Fruit fly (Drosophila melanogaster): Measurements from ENCODE around the gene Art6.

The Art6 gene

dm6 chr3R:13914760-13915417 is 30.7 kb downstream of the Art6 start (continued):
- TF ChIP-seq CG2889 (GFP tag; IDR thresholded peaks at IDR 0.05) (no peak), chif (GFP tag; optimal IDR thresholded peaks at IDR 0.05) (peak; percentile 74 to 79), trh (GFP tag; optimal IDR thresholded peaks at IDR 0.05) (peak; percentile 33), nau (GFP tag; optimal IDR thresholded peaks at IDR 0.05) (peak; percentile 70), bbx (GFP tag; IDR thresholded peaks at IDR 0.05; ENCODE audit: partially characterized antibody) (no peak), CG32772 (GFP tag; IDR thresholded peaks at IDR 0.05) (peak; percentile 84), lab (GFP tag; optimal IDR thresholded peaks at IDR 0.05) (peak; percentile 79), Xrp1 (GFP tag; IDR thresholded peaks at IDR 0.05) (peak; percentile 86), Oaz (GFP tag; IDR thresholded peaks at IDR 0.05) (peak; percentile 60), CG10274 (GFP tag; optimal IDR thresholded peaks at IDR 0.05) (peak; percentile 57), CG2875 (GFP tag; optimal IDR thresholded peaks at IDR 0.05) (peak; percentile 55), Hmr (GFP tag; optimal IDR thresholded peaks at IDR 0.05) (peak; percentile 64), CG4820 (GFP tag; optimal IDR thresholded peaks at IDR 0.05) (peak; percentile 76), CG17802 (tag; optimal IDR thresholded peaks at IDR 0.05) (peak; percentile 44), ken (GFP tag; IDR thresholded peaks at IDR 0.05) (peak; percentile 82), CG11504 (tag; optimal IDR thresholded peaks at IDR 0.05) (peak; percentile 85), crc (GFP tag; optimal IDR thresholded peaks at IDR 0.05) (peak; percentile 62), Ptx1 (GFP tag; IDR thresholded peaks at IDR 0.05) (peak; percentile 84), Abd-B (GFP tag; optimal IDR thresholded peaks at IDR 0.05) (peak; percentile 55), CG12659 (GFP tag; optimal IDR thresholded peaks at IDR 0.05) (peak; percentile 55), CG7987 (GFP tag; optimal IDR thresholded peaks at IDR 0.05) (no peak), lov (optimal IDR thresholded peaks at IDR 0.05) (no peak), lov (GFP tag; IDR thresholded peaks at IDR 0.05) (peak; percentile 83; the same call in 2 of the 3 replicates), CG12299 (tag; optimal IDR thresholded peaks at IDR 0.05) (peak; percentile 13), CG13775 (GFP tag; optimal IDR thresholded peaks at IDR 0.05) (peak; percentile 51), Spps (tag; optimal IDR thresholded peaks at IDR 0.05) (peak; percentile 52), Mrtf (GFP tag; IDR thresholded peaks at IDR 0.05) (peak; percentile 75; the same call in 2 of the 3 replicates), Dip2 (GFP tag; IDR thresholded peaks at IDR 0.05) (no peak), hkb (optimal IDR thresholded peaks at IDR 0.05) (no peak), hkb (GFP tag; IDR thresholded peaks at IDR 0.05) (peak; percentile 84), CG10565 (GFP tag; optimal IDR thresholded peaks at IDR 0.05) (peak; percentile 22), Asciz (GFP tag; optimal IDR thresholded peaks at IDR 0.05) (peak; percentile 70), rib (GFP tag; IDR thresholded peaks at IDR 0.05) (peak; percentile 85), CG10462 (GFP tag; optimal IDR thresholded peaks at IDR 0.05) (peak; percentile 62), stwl (tag; optimal IDR thresholded peaks at IDR 0.05) (no peak), CG1233 (GFP tag; optimal IDR thresholded peaks at IDR 0.05) (peak; percentile 54), tio (GFP tag; optimal IDR thresholded peaks at IDR 0.05) (peak; percentile 56), dimm (GFP tag; IDR thresholded peaks at IDR 0.05) (peak; percentile 67), gcm2 (GFP tag; optimal IDR thresholded peaks at IDR 0.05) (peak; percentile 25), Dp (GFP tag; optimal IDR thresholded peaks at IDR 0.05) (no peak), emc (GFP tag; optimal IDR thresholded peaks at IDR 0.05) (no peak), Pdp1 (GFP tag; optimal IDR thresholded peaks at IDR 0.05) (peak; percentile 66 to 83), CG2116 (GFP tag; optimal IDR thresholded peaks at IDR 0.05) (peak; percentile 36), Sin3A (optimal IDR thresholded peaks at IDR 0.05) (no peak), pita (GFP tag; optimal IDR thresholded peaks at IDR 0.05) (no peak), al (GFP tag; IDR thresholded peaks at IDR 0.05) (peak; percentile 85), CG9609 (GFP tag; optimal IDR thresholded peaks at IDR 0.05) (peak; percentile 70), CG3995 (GFP tag; optimal IDR thresholded peaks at IDR 0.05) (peak; percentile 15), HLH54F (GFP tag; optimal IDR thresholded peaks at IDR 0.05) (peak; percentile 41), CG30020 (tag; optimal IDR thresholded peaks at IDR 0.05) (no peak)
